Worm (Caenorhabditis elegans) whole organism, L4 larva: ENCODE results near the gene hrpa-2.
A peak's percentile ranks its signal among the peaks of the same experiment; 100 is the strongest.

Experiments used
- F10B5.3 ChIP-seq: sonication (generic microtip); optimal IDR thresholded peaks from 2 replicates; lab custom pipeline; 2016; ENCODE audit warnings: mild to moderate bottlenecking, missing genetic modification characterization, missing compliant biosample characterization
- F44E2.7 ChIP-seq: fragments of 200-800 bp; sonication (Bioruptor generic); IDR thresholded peaks from 2 replicates; pipeline ENCODE4 v2.1.2; 2022; ENCODE audit warnings: missing genetic modification characterization, missing compliant biosample characterization
- R02D3.7 ChIP-seq: fragments of 150-350 bp; sonication (generic microtip); optimal IDR thresholded peaks from 3 replicates; lab custom pipeline; 2014; ENCODE audit warnings: missing biosample characterization, missing genetic modification characterization
- Y75B8A.6 ChIP-seq: fragments of 200-800 bp; sonication (Bioruptor generic); IDR thresholded peaks from 2 replicates; pipeline ENCODE4 v1.3.6; 2022; ENCODE audit warnings: missing genetic modification reagents, missing genetic modification characterization, missing compliant biosample characterization
- aly-2 ChIP-seq: sonication (generic microtip); optimal IDR thresholded peaks from 2 replicates; lab custom pipeline; 2018; ENCODE audit warnings: missing biosample characterization, missing genetic modification characterization
- ama-1 ChIP-seq: fragments of 150-350 bp; optimal IDR thresholded peaks from 2 replicates; lab custom pipeline; 2014; ENCODE audit warnings: inconsistent platforms, mixed read lengths
- arid-1 ChIP-seq: fragments of 200-800 bp; sonication (Bioruptor generic); conservative IDR thresholded peaks from 2 replicates; pipeline ENCODE4 v1.3.6; 2022; ENCODE audit warnings: missing genetic modification reagents, missing genetic modification characterization, missing compliant biosample characterization
- attf-4 ChIP-seq: sonication (generic microtip); optimal IDR thresholded peaks from 3 replicates; lab custom pipeline; 2017; ENCODE audit warnings: missing biosample characterization, missing genetic modification characterization
- ceh-20 ChIP-seq: fragments of 200-800 bp; sonication (Bioruptor generic); IDR thresholded peaks from 2 replicates; pipeline ENCODE4 v1.3.6; 2022; ENCODE audit warnings: missing genetic modification reagents, missing genetic modification characterization, missing compliant biosample characterization
- ceh-44 ChIP-seq: fragments of 200-800 bp; sonication (Bioruptor generic); IDR thresholded peaks from 2 replicates; pipeline ENCODE4 v1.3.6; 2022; ENCODE audit warnings: missing genetic modification reagents, missing genetic modification characterization, missing compliant biosample characterization
- ceh-82 ChIP-seq: sonication (generic microtip); optimal IDR thresholded peaks from 2 replicates; lab custom pipeline; 2017; ENCODE audit warnings: missing biosample characterization, missing genetic modification characterization
- cey-2 ChIP-seq: sonication (generic microtip); optimal IDR thresholded peaks from 3 replicates; lab custom pipeline; 2017; ENCODE audit warnings: missing genetic modification characterization, mild to moderate bottlenecking, missing compliant biosample characterization, antibody characterized with exemption, borderline replicate concordance; ENCODE audit not compliant: insufficient read depth
- ctbp-1 ChIP-seq: fragments of 200-800 bp; sonication (Bioruptor generic); IDR thresholded peaks from 2 replicates; pipeline ENCODE4 v1.3.6; 2022; ENCODE audit warnings: missing genetic modification reagents, missing genetic modification characterization, missing compliant biosample characterization
- daf-16 ChIP-seq, 3 experiments: sonication (generic microtip); optimal IDR thresholded peaks; 2 replicates each; lab custom pipeline; 2016 to 2017; ENCODE audit warnings: missing genetic modification characterization in 3 of 3, missing genetic modification reagents in 3 of 3, mild to moderate bottlenecking in 2 of 3, missing compliant biosample characterization in 2 of 3, missing biosample characterization in 1 of 3, moderate library complexity in 1 of 3
- daf-8 ChIP-seq: fragments of 200-800 bp; sonication (Bioruptor generic); IDR thresholded peaks from 2 replicates; pipeline ENCODE4 v1.3.6; 2022; ENCODE audit warnings: missing genetic modification characterization, missing compliant biosample characterization
- dmd-6 ChIP-seq: fragments of 200-800 bp; sonication (Bioruptor generic); IDR thresholded peaks from 2 replicates; pipeline ENCODE4 v1.3.6; 2022; ENCODE audit warnings: missing genetic modification reagents, missing genetic modification characterization, missing compliant biosample characterization
- dmd-8 ChIP-seq: fragments of 200-800 bp; sonication (Bioruptor generic); IDR thresholded peaks from 2 replicates; pipeline ENCODE4 v1.3.6; 2022; ENCODE audit warnings: missing genetic modification characterization, missing compliant biosample characterization
- duxl-1 ChIP-seq: sonication (generic microtip); optimal IDR thresholded peaks from 2 replicates; lab custom pipeline; 2016; ENCODE audit warnings: mild to moderate bottlenecking, missing genetic modification characterization, moderate library complexity, missing compliant biosample characterization; ENCODE audit not compliant: poor library complexity
- dve-1 ChIP-seq: sonication (generic microtip); optimal IDR thresholded peaks from 2 replicates; lab custom pipeline; 2017; ENCODE audit warnings: antibody characterized with exemption, mild to moderate bottlenecking, missing genetic modification characterization, missing compliant biosample characterization; ENCODE audit not compliant: insufficient read depth
- egl-27 ChIP-seq: sonication (generic microtip); optimal IDR thresholded peaks from 3 replicates; lab custom pipeline; 2017; ENCODE audit warnings: missing biosample characterization, missing genetic modification reagents, missing genetic modification characterization
- egl-43 ChIP-seq: fragments of 200-800 bp; sonication (Bioruptor generic); IDR thresholded peaks from 2 replicates; pipeline ENCODE4 v1.3.6; 2022; ENCODE audit warnings: missing genetic modification reagents, missing genetic modification characterization, missing compliant biosample characterization
- hlh-11 ChIP-seq: fragments of 200-800 bp; sonication (Bioruptor generic); optimal IDR thresholded peaks from 2 replicates; lab custom pipeline; 2018; ENCODE audit warnings: mild to moderate bottlenecking, missing genetic modification characterization, missing compliant biosample characterization
- hlh-30 ChIP-seq: sonication (generic microtip); optimal IDR thresholded peaks from 2 replicates; lab custom pipeline; 2017; ENCODE audit warnings: antibody characterized with exemption, mild to moderate bottlenecking, missing genetic modification characterization, missing compliant biosample characterization; ENCODE audit not compliant: insufficient read depth
- hmg-1.1 ChIP-seq: fragments of 200-800 bp; sonication (Bioruptor generic); IDR thresholded peaks from 2 replicates; pipeline ENCODE4 v1.3.6; 2022; ENCODE audit warnings: missing genetic modification reagents, missing genetic modification characterization, missing compliant biosample characterization
- jun-1 ChIP-seq: fragments of 150-350 bp; optimal IDR thresholded peaks from 2 replicates; lab custom pipeline; 2014; ENCODE audit warnings: missing biosample characterization, missing genetic modification reagents, missing genetic modification characterization
- lin-1 ChIP-seq: fragments of 200-800 bp; sonication (Bioruptor generic); IDR thresholded peaks from 2 replicates; pipeline ENCODE4 v1.3.6; 2022; ENCODE audit warnings: missing genetic modification reagents, missing genetic modification characterization, missing compliant biosample characterization
- madf-9 ChIP-seq: fragments of 200-800 bp; sonication (Bioruptor generic); conservative IDR thresholded peaks from 2 replicates; pipeline ENCODE4 v1.3.6; 2022; ENCODE audit warnings: missing genetic modification reagents, missing genetic modification characterization, missing compliant biosample characterization
- mdl-1 ChIP-seq, 2 experiments: fragments of 150-350 bp in 1 of 2; sonication (generic microtip) in 1 of 2; optimal IDR thresholded peaks; 2 replicates each; lab custom pipeline; 2014 to 2017; ENCODE audit warnings: missing biosample characterization in 2 of 2, missing genetic modification characterization in 2 of 2
- mep-1 ChIP-seq: fragments of 150-350 bp; sonication (generic microtip); optimal IDR thresholded peaks from 3 replicates; lab custom pipeline; 2014; ENCODE audit warnings: missing biosample characterization, missing genetic modification characterization
- mes-2 ChIP-seq: sonication (generic microtip); optimal IDR thresholded peaks from 2 replicates; lab custom pipeline; 2016; ENCODE audit warnings: missing genotype, mild to moderate bottlenecking, missing genetic modification characterization, missing compliant biosample characterization; ENCODE audit not compliant: poor library complexity, severe bottlenecking
- mxl-3 ChIP-seq: fragments of 200-800 bp; sonication (Bioruptor generic); optimal IDR thresholded peaks from 2 replicates; lab custom pipeline; 2018; ENCODE audit warnings: mild to moderate bottlenecking, missing genetic modification characterization, missing compliant biosample characterization
- nhr-102 ChIP-seq: sonication (generic microtip); optimal IDR thresholded peaks from 2 replicates; lab custom pipeline; 2016; ENCODE audit warnings: mild to moderate bottlenecking, missing genetic modification characterization, moderate library complexity, missing compliant biosample characterization
- nhr-237 ChIP-seq: sonication (generic microtip); optimal IDR thresholded peaks from 2 replicates; lab custom pipeline; 2017; ENCODE audit warnings: missing biosample characterization, missing genetic modification characterization
- nhr-25 ChIP-seq: sonication (generic microtip); optimal IDR thresholded peaks from 2 replicates; lab custom pipeline; 2017; ENCODE audit warnings: missing genetic modification characterization, mild to moderate bottlenecking, missing compliant biosample characterization, antibody characterized with exemption, moderate library complexity, borderline replicate concordance; ENCODE audit not compliant: insufficient read depth
- nhr-28 ChIP-seq: fragments of 150-350 bp; optimal IDR thresholded peaks from 2 replicates; lab custom pipeline; 2014; ENCODE audit warnings: missing biosample characterization, missing genetic modification characterization
- nhr-41 ChIP-seq: fragments of 200-800 bp; sonication (Bioruptor generic); IDR thresholded peaks from 2 replicates; pipeline ENCODE4 v1.3.6; 2022; ENCODE audit warnings: missing genetic modification reagents, missing genetic modification characterization, missing compliant biosample characterization
- nhr-76 ChIP-seq: fragments of 150-350 bp; optimal IDR thresholded peaks from 2 replicates; lab custom pipeline; 2014; ENCODE audit warnings: missing biosample characterization, missing genetic modification characterization
- php-3 ChIP-seq: fragments of 200-800 bp; sonication (Bioruptor generic); IDR thresholded peaks from 2 replicates; pipeline ENCODE4 v1.3.6; 2022; ENCODE audit warnings: missing genetic modification reagents, missing genetic modification characterization, missing compliant biosample characterization
- pqm-1 ChIP-seq: sonication (generic microtip); optimal IDR thresholded peaks from 2 replicates; lab custom pipeline; 2017; ENCODE audit warnings: missing biosample characterization, missing genetic modification characterization
- rbr-2 ChIP-seq: sonication (generic microtip); optimal IDR thresholded peaks from 2 replicates; lab custom pipeline; 2016; ENCODE audit warnings: missing genotype, missing genetic modification characterization, missing compliant biosample characterization
- spr-1 ChIP-seq: sonication (generic microtip); optimal IDR thresholded peaks from 2 replicates; lab custom pipeline; 2016; ENCODE audit warnings: mild to moderate bottlenecking, missing genetic modification characterization, missing compliant biosample characterization
- tra-1 ChIP-seq: fragments of 200-800 bp; sonication (Bioruptor generic); IDR thresholded peaks from 2 replicates; pipeline ENCODE4 v1.3.6; 2022; ENCODE audit warnings: missing genetic modification reagents, missing genetic modification characterization, missing compliant biosample characterization
- unc-39 ChIP-seq: sonication (generic microtip); optimal IDR thresholded peaks from 2 replicates; lab custom pipeline; 2017; ENCODE audit warnings: missing biosample characterization, missing genetic modification characterization
- vab-7 ChIP-seq: fragments of 200-800 bp; sonication (Bioruptor generic); IDR thresholded peaks from 2 replicates; pipeline ENCODE4 v1.3.6; 2022; ENCODE audit warnings: missing genetic modification reagents, missing genetic modification characterization, missing compliant biosample characterization
- zag-1 ChIP-seq: fragments of 150-350 bp; optimal IDR thresholded peaks from 2 replicates; lab custom pipeline; 2014; ENCODE audit warnings: missing biosample characterization, missing genetic modification characterization
- zfp-2 ChIP-seq: sonication (generic microtip); optimal IDR thresholded peaks from 2 replicates; lab custom pipeline; 2016; ENCODE audit warnings: mild to moderate bottlenecking, missing genetic modification characterization, missing compliant biosample characterization

Gene hrpa-2

ce11 chrX:5252798-5253197 lies 36.6 kb downstream of the hrpa-2 start, which contains the start of gene nspg-14:
Gene nspg-14 (plus strand): TSS chrX:5253047.
- no peak for TF ChIP-seq unc-39 (tag; lab: Kevin White, UChicago)
- TF ChIP-seq dmd-6 (GFP tag; lab: Robert Waterston, UW) = peak; percentile 74
- no peak for TF ChIP-seq nhr-41 (GFP tag; lab: Robert Waterston, UW)
- TF ChIP-seq ceh-20 (GFP tag; lab: Robert Waterston, UW) = no peak
- no peak for TF ChIP-seq ceh-82 (tag; lab: Kevin White, UChicago)
- no peak for TF ChIP-seq nhr-25
- no peak for TF ChIP-seq zfp-2
- TF ChIP-seq jun-1 = no peak
- TF ChIP-seq nhr-237 (tag; lab: Kevin White, UChicago) = no peak
- 0 out of 2 replicates have a peak, but pooled peaks have one; percentile 12 for TF ChIP-seq tra-1 (GFP tag; lab: Robert Waterston, UW)
- TF ChIP-seq dve-1 (tag; lab: Kevin White, UChicago) = peak; percentile 33
- TF ChIP-seq daf-16 (GFP tag; optimal IDR thresholded peaks at IDR 0.05; lab: Kevin White, UChicago) = no peak
- TF ChIP-seq daf-16 (tag; optimal IDR thresholded peaks at IDR 0.05; lab: Kevin White, UChicago) = peak; percentile 69
- TF ChIP-seq pqm-1 = peak; percentile 83
- peak; percentile 69; the same call in 1 of the 2 replicates for TF ChIP-seq lin-1 (GFP tag; lab: Robert Waterston, UW)
- TF ChIP-seq ceh-44 = no peak
- no peak for TF ChIP-seq ama-1 (lab: Kevin White, UChicago)
- TF ChIP-seq ctbp-1 (GFP tag; lab: Robert Waterston, UW) = no peak
- TF ChIP-seq egl-43 (GFP tag; lab: Robert Waterston, UW) = no peak
- peak; percentile 36 for TF ChIP-seq mxl-3
- TF ChIP-seq nhr-102 (tag; lab: Kevin White, UChicago) = no peak
- no peak for TF ChIP-seq daf-8 (GFP tag; lab: Robert Waterston, UW)
- no peak for TF ChIP-seq vab-7 (GFP tag; lab: Robert Waterston, UW)
- no peak for TF ChIP-seq arid-1 (GFP tag; lab: Robert Waterston, UW)
- no peak for TF ChIP-seq madf-9 (GFP tag; lab: Robert Waterston, UW)
- TF ChIP-seq rbr-2 (tag; lab: Kevin White, UChicago) = no peak
- TF ChIP-seq nhr-28 = peak; percentile 73
- TF ChIP-seq spr-1 = peak; percentile 31
- peak; percentile 2 for TF ChIP-seq hlh-30 (tag; lab: Kevin White, UChicago)
- no peak for TF ChIP-seq cey-2
- no peak for TF ChIP-seq R02D3.7 (tag; lab: Kevin White, UChicago)
- TF ChIP-seq hmg-1.1 (GFP tag; lab: Robert Waterston, UW) = no peak
- TF ChIP-seq mes-2 (tag; lab: Kevin White, UChicago) = peak; percentile 41
- no peak for TF ChIP-seq dmd-8 (GFP tag; lab: Robert Waterston, UW)
- no peak for TF ChIP-seq F10B5.3 (tag; lab: Kevin White, UChicago)
- peak; percentile 20 for TF ChIP-seq mep-1 (tag; lab: Kevin White, UChicago)
- no peak for TF ChIP-seq aly-2
- no peak for TF ChIP-seq nhr-76
- TF ChIP-seq F44E2.7 (GFP tag; lab: Robert Waterston, UW) = no peak
- TF ChIP-seq duxl-1 (tag; lab: Kevin White, UChicago) = no peak
- TF ChIP-seq egl-27 (tag; lab: Kevin White, UChicago) = no peak
- TF ChIP-seq mdl-1 (tag; optimal IDR thresholded peaks at IDR 0.05; lab: Kevin White, UChicago) = peak in 1 of 2 experiments; percentile 21
- TF ChIP-seq zag-1 (tag; lab: Kevin White, UChicago) = no peak
- TF ChIP-seq Y75B8A.6 (GFP tag; lab: Robert Waterston, UW) = no peak
- TF ChIP-seq php-3 (GFP tag; lab: Robert Waterston, UW) = peak; percentile 69
- TF ChIP-seq attf-4 (tag; lab: Kevin White, UChicago) = no peak
- TF ChIP-seq hlh-11 (tag; lab: Kevin White, UChicago) = peak; percentile 75
